Fruit fly (Drosophila melanogaster) whole organism, adult: Measurements from ENCODE around the gene CG10969.

Experiments
- CG33017 ChIP-seq: fragments of 200-800 bp; sonication (Bioruptor generic); optimal IDR thresholded peaks from 2 replicates; lab custom pipeline; 2018; ENCODE audit warnings: missing biosample characterization, mild to moderate bottlenecking, missing genetic modification characterization, moderate library complexity
- Crg-1 ChIP-seq: fragments of 200-800 bp; sonication (Bioruptor generic); optimal IDR thresholded peaks from 2 replicates; lab custom pipeline; 2016; ENCODE audit warnings: missing biosample characterization, missing genetic modification characterization
- cnc ChIP-seq, 2 experiments: fragments of >200 bp; optimal IDR thresholded peaks; 2 replicates each; lab custom pipeline; 2017
- kay ChIP-seq: fragments of 200-800 bp; sonication (Bioruptor generic); peaks from one replicate; lab custom pipeline; 2016; ENCODE audit warnings: missing biosample characterization, missing genetic modification characterization, borderline replicate concordance
- pad ChIP-seq: fragments of 200-800 bp; sonication (Bioruptor generic); optimal IDR thresholded peaks from 3 replicates; lab custom pipeline; 2017; ENCODE audit warnings: missing biosample characterization, missing genetic modification characterization, mild to moderate bottlenecking, moderate library complexity, missing genetic modification reagents

- TF ChIP-seq CG33017 (tag; lab: Kevin White, UChicago) (no peak), cnc (optimal IDR thresholded peaks at IDR 0.05; lab: Kevin White, UChicago) (no peak), Crg-1 (no peak), pad (GFP tag; lab: Kevin White, UChicago) (no peak), kay (GFP tag; lab: Kevin White, UChicago) (no peak)
Measured at dm6 chr3L:12735707-12736106, 45.2 kb downstream of the CG10969 start.
